Fruit fly (Drosophila melanogaster): ENCODE results near the gene Prm.

- no peak for TF ChIP-seq Dll (optimal IDR thresholded peaks at IDR 0.05)
- no peak for TF ChIP-seq CG8478 (optimal IDR thresholded peaks at IDR 0.05)
- TF ChIP-seq psq (optimal IDR thresholded peaks at IDR 0.05) = no peak
- TF ChIP-seq usp (GFP tag; optimal IDR thresholded peaks at IDR 0.05) = no peak
Measured at dm6 chr3L:8755689-8756088, 10.6 kb upstream of the Prm start, which contains the start of gene CG6576.

Measured in whole organism.